Worm (Caenorhabditis elegans) whole organism, L3 larva: ENCODE data around the gene nas-37.

Source experiments
- fkh-10 ChIP-seq: sonication (generic microtip); optimal IDR thresholded peaks from 2 replicates; lab custom pipeline; 2017; ENCODE audit warnings: missing biosample characterization, missing genetic modification reagents, missing genetic modification characterization
- nhr-25 ChIP-seq: sonication (generic microtip); optimal IDR thresholded peaks from 2 replicates; lab custom pipeline; 2017; ENCODE audit warnings: missing biosample characterization, missing genetic modification characterization
- pha-4 ChIP-seq: fragments of 150-350 bp; optimal IDR thresholded peaks from 2 replicates; lab custom pipeline; 2014; ENCODE audit warnings: missing biosample characterization, missing genetic modification reagents, missing genetic modification characterization
- unc-39 ChIP-seq: sonication (generic microtip); optimal IDR thresholded peaks from 4 replicates; lab custom pipeline; 2017; ENCODE audit warnings: missing biosample characterization, missing genetic modification characterization

ce11 chrX:9917362-9917761 is 31.5 kb downstream of the nas-37 start, which contains the start of gene F21G4.6:
- TF ChIP-seq nhr-25 (tag; lab: Kevin White, UChicago) (no peak), unc-39 (tag; lab: Kevin White, UChicago) (no peak), fkh-10 (GFP tag; lab: Kevin White, UChicago) (no peak), pha-4 (tag; lab: Kevin White, UChicago) (no peak)
